Worm (Caenorhabditis elegans) whole organism, L4/young adult: Measurements from ENCODE around the gene ndx-9.
"Not testable (repeated sequence)": the region's sequence is repeated elsewhere in the genome, so short reads cannot be mapped to it uniquely, and the experiment has no call there.

ENCODE experiments used
- W03F9.2 ChIP-seq: fragments of 150-350 bp; optimal IDR thresholded peaks from 2 replicates; lab custom pipeline; 2014; ENCODE audit warnings: missing biosample characterization, missing genetic modification characterization
- dao-5 ChIP-seq: sonication (generic microtip); optimal IDR thresholded peaks from 2 replicates; lab custom pipeline; 2016; ENCODE audit warnings: missing genotype, missing genetic modification characterization, moderate library complexity, missing compliant biosample characterization
- him-1 ChIP-seq: sonication (generic microtip); optimal IDR thresholded peaks from 2 replicates; lab custom pipeline; 2016; ENCODE audit warnings: missing genotype, missing genetic modification reagents, missing genetic modification characterization, missing compliant biosample characterization

ndx-9 gene

DNA sequence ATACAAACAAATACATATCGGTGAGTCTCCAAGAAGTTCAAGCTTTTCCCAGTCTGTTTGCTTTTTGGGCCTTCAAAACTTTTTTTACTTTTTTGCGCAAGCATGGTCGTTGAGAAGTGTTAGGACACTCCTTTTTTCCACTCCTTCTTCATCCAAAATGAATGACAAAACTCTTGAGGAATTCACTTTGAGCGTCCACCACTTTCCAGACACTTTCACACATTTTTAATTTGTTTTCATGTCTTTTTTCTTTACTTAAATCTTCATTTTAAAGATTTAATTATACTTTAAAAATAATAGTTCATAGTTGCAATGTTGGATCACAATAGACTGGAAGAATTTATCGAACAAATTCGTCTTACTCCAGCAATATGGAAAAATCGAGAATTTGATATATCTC is 7.5 kb downstream of the ndx-9 start, which contains the start of gene F13H10.1:
Gene F13H10.1, plus strand, starts transcription at position 301 of the 400 bp plus-strand sequence.
- TF ChIP-seq dao-5 (no peak), W03F9.2 (tag; lab: Kevin White, UChicago) (no peak), him-1 (no peak)

ce11 chrIV:11001614-11002013 is 10.2 kb downstream of the ndx-9 start, which contains the start of gene F13H10.9:
F13H10.9 (plus strand) TSS chrIV:11001914.
- no peak for TF ChIP-seq dao-5
- TF ChIP-seq W03F9.2 (tag; lab: Kevin White, UChicago): no peak
- TF ChIP-seq him-1: no peak

DNA sequence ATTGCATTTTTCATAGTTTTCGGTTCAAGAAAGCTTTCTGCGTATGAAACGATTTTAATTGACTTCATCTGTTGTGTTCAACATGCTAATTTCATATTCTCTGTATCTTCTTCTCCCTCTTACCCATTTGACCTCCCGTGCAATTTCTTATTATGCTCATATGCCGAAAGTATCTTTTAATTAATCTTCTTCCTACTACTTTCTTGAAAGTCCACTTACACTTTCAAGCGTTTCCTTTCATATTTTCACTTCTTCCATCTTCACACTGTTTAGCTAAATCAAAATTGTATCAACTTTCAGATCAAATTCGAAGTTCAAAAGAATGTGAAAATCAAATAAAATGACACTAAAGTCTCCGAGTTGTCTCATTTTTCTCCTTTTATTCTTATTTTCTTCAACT is 21.1 kb downstream of the ndx-9 start, which contains the start of gene F13H10.5:
Gene F13H10.5, plus strand, starts transcription at position 301 of the 400 bp plus-strand sequence.
- TF ChIP-seq W03F9.2 (tag; lab: Kevin White, UChicago): no peak
- no peak for TF ChIP-seq him-1
- TF ChIP-seq dao-5: no peak

DNA sequence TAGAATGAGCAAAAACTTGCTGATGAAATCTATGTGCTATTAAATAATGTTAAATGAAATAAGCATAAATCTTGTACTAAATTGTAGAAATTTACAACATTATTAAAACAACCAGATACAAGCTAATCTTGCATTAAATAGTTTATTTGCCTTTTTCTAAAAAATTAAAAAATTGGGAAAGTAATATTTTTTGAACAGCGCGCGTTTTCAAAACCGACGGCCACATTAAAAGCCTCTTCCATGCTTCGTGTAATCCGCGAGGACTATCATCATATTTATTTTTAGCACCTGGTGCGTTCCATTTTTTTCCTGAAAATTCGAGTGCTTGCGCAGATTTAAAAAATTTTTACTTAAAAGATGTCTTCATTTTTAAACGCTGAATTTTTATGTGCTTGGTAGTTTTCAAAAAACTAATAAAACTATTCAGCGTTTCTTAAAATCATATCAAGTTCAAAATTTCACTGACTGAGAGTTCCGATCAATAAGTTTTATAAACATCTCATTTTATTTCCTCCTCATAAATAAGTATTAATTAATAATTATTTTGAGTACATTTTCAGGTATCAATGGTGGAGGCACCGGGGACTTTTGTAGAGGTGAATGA is 24.4 kb downstream of the ndx-9 start, which contains the start of gene Y43E12A.3:
Gene Y43E12A.3, plus strand, starts transcription at position 554 of the 604 bp plus-strand sequence.
- TF ChIP-seq W03F9.2 (tag; lab: Kevin White, UChicago); dao-5; him-1: not testable (repeated sequence)

DNA sequence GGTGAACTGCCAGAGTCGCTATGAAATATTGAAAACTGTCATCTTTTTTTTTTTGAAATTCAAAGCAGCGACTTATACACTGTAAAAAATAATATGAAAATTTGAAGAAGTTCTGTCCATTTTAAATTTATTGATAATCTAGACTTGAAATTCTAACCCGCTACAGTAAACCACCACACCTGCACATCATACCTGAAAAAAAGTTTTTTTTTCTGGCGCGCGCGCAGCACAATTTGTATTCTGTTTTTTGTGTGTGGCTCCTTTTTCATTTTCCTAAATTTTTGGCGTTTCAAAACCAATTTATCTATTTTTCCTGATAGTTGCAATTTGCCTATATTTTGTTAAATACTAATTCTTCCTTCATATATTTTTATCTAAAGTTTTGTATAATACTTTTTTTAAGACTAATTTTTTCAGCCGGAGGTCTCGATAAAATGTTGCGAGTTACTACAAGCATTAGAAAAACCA is 26.2 kb downstream of the ndx-9 start, which contains the start of gene cyb-2.1:
Gene cyb-2.1, plus strand, starts transcription at position 418 of the 468 bp plus-strand sequence.
- TF ChIP-seq dao-5 (no peak), him-1 (no peak)

- no peak for TF ChIP-seq him-1
- TF ChIP-seq dao-5: no peak
- TF ChIP-seq W03F9.2 (tag; lab: Kevin White, UChicago): no peak
These were observed 30.1 kb downstream of the ndx-9 start, which contains the start of gene Y43E12A.2 for ce11 chrIV:10981761-10982160. Y43E12A.2 (plus strand) TSS chrIV:10982061.

DNA sequence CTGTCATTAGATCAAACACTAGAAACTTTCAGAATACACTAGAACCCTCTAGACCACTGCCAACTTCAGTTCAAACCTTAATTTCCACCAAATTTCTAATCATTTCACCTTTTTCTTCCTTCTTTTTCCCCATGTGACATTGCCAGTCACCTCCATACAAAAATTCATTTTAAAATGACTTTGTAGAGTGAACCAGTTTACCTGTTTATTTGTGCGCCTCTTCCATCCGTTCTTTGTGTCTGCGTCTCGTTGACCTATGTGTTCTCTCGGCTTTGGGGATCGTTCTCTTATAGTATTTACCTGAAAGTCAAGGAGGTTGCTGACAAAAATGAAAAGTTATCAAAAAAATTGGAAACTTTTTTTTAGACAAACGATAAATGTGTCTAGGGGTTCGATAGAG is 31.2 kb downstream of the ndx-9 start:
- no peak for TF ChIP-seq W03F9.2 (tag; lab: Kevin White, UChicago)
- TF ChIP-seq dao-5: no peak
- TF ChIP-seq him-1: no peak

- TF ChIP-seq dao-5 (no peak), him-1 (no peak), W03F9.2 (tag; lab: Kevin White, UChicago) (no peak)
These were observed 32.1 kb downstream of the ndx-9 start for ce11 chrIV:10979689-10980088.

- TF ChIP-seq him-1 (no peak), W03F9.2 (tag; lab: Kevin White, UChicago) (no peak), dao-5 (no peak)
These were observed 33.2 kb downstream of the ndx-9 start for ce11 chrIV:10978641-10979040.

ce11 chrIV:10975968-10976367 is 35.9 kb downstream of the ndx-9 start:
- no peak for TF ChIP-seq W03F9.2 (tag; lab: Kevin White, UChicago)
- no peak for TF ChIP-seq him-1
- no peak for TF ChIP-seq dao-5

- TF ChIP-seq dao-5 (no peak), him-1 (no peak), W03F9.2 (tag; lab: Kevin White, UChicago) (no peak)
These were observed 40.1 kb downstream of the ndx-9 start for ce11 chrIV:10971636-10972199.

DNA sequence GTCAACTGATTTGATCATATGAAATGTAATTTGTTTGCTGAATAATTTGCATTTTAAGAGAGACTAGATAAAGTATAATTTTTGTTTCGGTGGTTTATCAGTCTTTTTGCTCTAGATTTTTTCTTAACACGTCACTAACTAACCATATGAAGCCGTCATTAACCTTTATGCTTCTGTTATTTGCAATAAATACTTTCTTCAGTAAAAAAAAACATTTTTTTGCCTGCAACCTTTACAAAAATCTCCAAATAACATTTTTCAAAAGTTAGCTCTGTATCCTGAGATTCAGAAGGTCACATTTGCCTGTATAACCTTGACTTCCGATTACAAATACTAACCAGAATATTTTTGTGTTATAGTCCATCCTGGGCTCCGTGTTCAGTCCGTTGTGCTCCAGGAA is 41.1 kb downstream of the ndx-9 start:
- no peak for TF ChIP-seq W03F9.2 (tag; lab: Kevin White, UChicago)
- TF ChIP-seq dao-5: no peak
- no peak for TF ChIP-seq him-1

DNA sequence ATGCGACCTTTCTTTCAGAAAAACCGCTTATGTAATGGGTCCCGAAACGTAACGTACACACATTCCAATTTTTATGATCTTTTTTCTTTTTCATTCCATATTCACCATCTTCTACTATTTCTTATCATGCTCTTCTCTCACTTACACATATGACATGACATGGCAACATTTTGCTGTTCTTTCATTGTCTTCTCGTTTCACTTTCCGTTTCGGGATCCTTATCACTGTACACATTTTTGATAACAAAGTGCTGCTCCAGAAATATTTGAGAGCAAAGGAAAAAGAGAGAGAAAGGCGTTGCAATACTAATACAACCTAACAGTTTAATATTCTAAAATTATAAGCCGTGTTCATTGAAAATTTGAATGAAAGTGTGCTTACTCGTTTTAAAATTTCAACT is 41.5 kb downstream of the ndx-9 start:
- TF ChIP-seq him-1 (no peak), dao-5 (no peak), W03F9.2 (tag; lab: Kevin White, UChicago) (no peak)

- no peak for TF ChIP-seq W03F9.2 (tag; lab: Kevin White, UChicago)
- TF ChIP-seq dao-5: no peak
- no peak for TF ChIP-seq him-1
These were observed 45.5 kb downstream of the ndx-9 start, which contains the start of the genes aqp-3 and Y69E1A.8 for ce11 chrIV:10966359-10966758. aqp-3 (minus strand) TSS chrIV:10966459. Y69E1A.8 (plus strand) TSS chrIV:10966604.

DNA sequence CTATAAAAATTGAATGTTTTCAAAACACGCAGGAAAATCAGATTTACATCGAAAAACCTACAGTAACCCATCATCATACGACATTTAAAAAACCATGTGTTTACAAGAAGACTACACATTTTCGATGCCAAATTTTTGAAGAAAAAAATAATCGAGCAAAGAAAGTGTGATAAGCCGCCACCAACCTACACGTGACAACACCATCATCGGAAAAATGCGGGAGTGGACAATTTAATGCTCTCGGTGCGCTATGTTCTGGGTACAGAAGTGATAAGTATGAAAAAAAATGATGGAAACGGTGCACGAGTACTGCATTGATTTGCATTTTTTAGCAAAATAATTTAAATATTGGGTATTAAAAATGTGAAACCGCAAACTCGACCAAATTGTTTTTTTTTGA is 47.1 kb downstream of the ndx-9 start:
- no peak for TF ChIP-seq W03F9.2 (tag; lab: Kevin White, UChicago)
- TF ChIP-seq him-1: no peak
- no peak for TF ChIP-seq dao-5
